Worm (Caenorhabditis elegans): ENCODE data around the gene Y22F5A.11.

Gene Y22F5A.11

ce11 chrV:10285853-10286252, 10.4 kb upstream of the Y22F5A.11 start:
- TF ChIP-seq mes-2 (tag; optimal IDR thresholded peaks at IDR 0.05; ENCODE audit: poor library complexity, severe bottlenecking) (no peak), tag-97 (GFP tag; IDR thresholded peaks at IDR 0.05) (no peak), saeg-2 (GFP tag; IDR thresholded peaks at IDR 0.05) (no peak), duxl-1 (tag; optimal IDR thresholded peaks at IDR 0.05; ENCODE audit: poor library complexity) (no peak), Y75B8A.6 (GFP tag; IDR thresholded peaks at IDR 0.05) (no peak), D1046.2 (GFP tag; IDR thresholded peaks at IDR 0.05) (no peak), F10B5.3 (tag; optimal IDR thresholded peaks at IDR 0.05) (no peak), zip-2 (tag; optimal IDR thresholded peaks at IDR 0.05) (no peak), vab-7 (GFP tag; IDR thresholded peaks at IDR 0.05) (no peak), mdl-1 (tag; optimal IDR thresholded peaks at IDR 0.05) (no peak), ZK337.2 (GFP tag; IDR thresholded peaks at IDR 0.05) (no peak), ceh-44 (GFP tag; IDR thresholded peaks at IDR 0.05) (no peak), F49E8.2 (tag; optimal IDR thresholded peaks at IDR 0.05; ENCODE audit: borderline replicate concordance) (no peak), ctbp-1 (GFP tag; IDR thresholded peaks at IDR 0.05) (no peak), madf-9 (GFP tag; conservative IDR thresholded peaks at IDR 0.05) (no peak), ztf-11 (tag; optimal IDR thresholded peaks at IDR 0.05) (no peak), Y105C5A.15 (GFP tag; IDR thresholded peaks at IDR 0.05) (no peak), zip-11 (GFP tag; IDR thresholded peaks at IDR 0.05) (no peak)

ce11 chrV:10283444-10283843, 8.0 kb upstream of the Y22F5A.11 start, which contains the start of gene lys-3:
Gene lys-3, minus strand, starts transcription at chrV:10283544.
- no peak for TF ChIP-seq nhr-48 (tag; optimal IDR thresholded peaks at IDR 0.05)
- no peak for TF ChIP-seq tag-97 (GFP tag; IDR thresholded peaks at IDR 0.05)
- no peak for TF ChIP-seq rbr-2 (tag; optimal IDR thresholded peaks at IDR 0.05)
- TF ChIP-seq daf-19 (GFP tag; conservative IDR thresholded peaks at IDR 0.05) = no peak
- no peak for TF ChIP-seq mdt-29 (GFP tag; IDR thresholded peaks at IDR 0.05)
- TF ChIP-seq unc-39 (tag; optimal IDR thresholded peaks at IDR 0.05) = no peak
- TF ChIP-seq madf-5 (GFP tag; IDR thresholded peaks at IDR 0.05) = no peak
- no peak for TF ChIP-seq F37D6.2 (tag; optimal IDR thresholded peaks at IDR 0.05)
- no peak for TF ChIP-seq mes-2 (tag; optimal IDR thresholded peaks at IDR 0.05; ENCODE audit: poor library complexity, severe bottlenecking)
- TF ChIP-seq aly-2 (tag; optimal IDR thresholded peaks at IDR 0.05) = no peak
- no peak for TF ChIP-seq mdl-1 (tag; optimal IDR thresholded peaks at IDR 0.05)
- no peak for TF ChIP-seq gei-8 (GFP tag; optimal IDR thresholded peaks at IDR 0.05)
- no peak for TF ChIP-seq daf-16 (GFP tag; optimal IDR thresholded peaks at IDR 0.05)
- no peak for TF ChIP-seq daf-16 (tag; optimal IDR thresholded peaks at IDR 0.05)
- no peak for TF ChIP-seq nhr-28 (tag; optimal IDR thresholded peaks at IDR 0.05)

ce11 chrV:10281374-10281773, 5.9 kb upstream of the Y22F5A.11 start, which contains the start of gene lys-2:
Gene lys-2, minus strand, starts transcription at chrV:10281474.
- TF ChIP-seq pqm-1 (tag; optimal IDR thresholded peaks at IDR 0.05) = peak; percentile 88
- no peak for TF ChIP-seq hif-1 (tag; optimal IDR thresholded peaks at IDR 0.05)
- TF ChIP-seq lin-15B (tag; optimal IDR thresholded peaks at IDR 0.05) = no peak
- TF ChIP-seq mdl-1 (tag; optimal IDR thresholded peaks at IDR 0.05) = no peak
- no peak for TF ChIP-seq F26F4.8 (GFP tag; conservative IDR thresholded peaks at IDR 0.05)
- peak; percentile 29 for TF ChIP-seq aha-1 (tag)
- TF ChIP-seq unc-62 (GFP tag; optimal IDR thresholded peaks at IDR 0.05 in 1 of 2) = no peak
- TF ChIP-seq unc-62 (tag; optimal IDR thresholded peaks at IDR 0.05) = no peak
- TF ChIP-seq ceh-28 (tag; optimal IDR thresholded peaks at IDR 0.05) = no peak
- no peak for TF ChIP-seq zip-11 (GFP tag; IDR thresholded peaks at IDR 0.05)
- TF ChIP-seq nhr-6 (tag; optimal IDR thresholded peaks at IDR 0.05) = peak; percentile 42
- no peak for TF ChIP-seq zag-1 (tag; optimal IDR thresholded peaks at IDR 0.05)
- TF ChIP-seq nhr-11 (tag; optimal IDR thresholded peaks at IDR 0.05) = no peak
- no peak for TF ChIP-seq saeg-2 (GFP tag; IDR thresholded peaks at IDR 0.05)
- no peak for TF ChIP-seq unc-130 (GFP tag; optimal IDR thresholded peaks at IDR 0.05)
- no peak for TF ChIP-seq fkh-10 (GFP tag; optimal IDR thresholded peaks at IDR 0.05)
- peak; percentile 82 for TF ChIP-seq nhr-28 (tag; optimal IDR thresholded peaks at IDR 0.05)
- peak; percentile 80 for TF ChIP-seq dmd-6 (GFP tag; IDR thresholded peaks at IDR 0.05)
- 0 out of 2 replicates have a peak, but pooled peaks have one; percentile 32 for TF ChIP-seq lin-1 (GFP tag; IDR thresholded peaks at IDR 0.05)
- TF ChIP-seq hlh-11 (tag; optimal IDR thresholded peaks at IDR 0.05) = no peak
- no peak for TF ChIP-seq F44E2.7 (GFP tag; IDR thresholded peaks at IDR 0.05)
- no peak for TF ChIP-seq daf-16 (GFP tag; optimal IDR thresholded peaks at IDR 0.05)
- TF ChIP-seq daf-16 (tag; optimal IDR thresholded peaks at IDR 0.05) = peak; percentile 94
- no peak for TF ChIP-seq vab-7 (GFP tag; IDR thresholded peaks at IDR 0.05)
- TF ChIP-seq R02D3.7 (tag; optimal IDR thresholded peaks at IDR 0.05) = no peak
- TF ChIP-seq ceh-32 (tag; optimal IDR thresholded peaks at IDR 0.05; ENCODE audit: poor library complexity) = no peak
- TF ChIP-seq sdz-12 (GFP tag; optimal IDR thresholded peaks at IDR 0.05) = no peak
- no peak for TF ChIP-seq Y75B8A.6 (GFP tag; IDR thresholded peaks at IDR 0.05)

Data from whole organism, L4 larva.